Worm (Caenorhabditis elegans): ENCODE measurements around the gene srz-10.

DNA sequence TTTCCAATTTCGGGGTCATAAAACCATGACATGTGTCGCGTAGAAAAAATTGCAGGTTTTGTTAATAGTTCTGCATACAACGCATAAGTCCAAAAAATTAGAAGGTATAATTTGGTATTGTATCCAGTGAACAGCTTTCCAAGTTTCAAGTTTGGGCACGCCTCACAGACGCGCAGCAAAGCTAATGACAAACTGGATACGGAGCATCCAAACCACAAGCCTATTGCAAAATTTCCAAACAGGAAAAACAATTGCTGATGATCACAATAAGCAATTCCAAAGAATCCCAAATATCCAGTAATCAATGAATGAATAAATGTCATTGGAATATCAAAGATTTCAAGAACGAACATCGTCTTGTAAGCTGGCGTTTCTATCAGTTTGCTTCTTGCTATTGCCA, 4.6 kb upstream of the srz-10 start:
- TF ChIP-seq let-607 (tag; optimal IDR thresholded peaks at IDR 0.05) = no peak
- TF ChIP-seq ceh-58 (GFP tag; IDR thresholded peaks at IDR 0.05) = no peak
- no peak for TF ChIP-seq dpff-1 (tag; optimal IDR thresholded peaks at IDR 0.05)
- no peak for TF ChIP-seq lsy-27 (tag; optimal IDR thresholded peaks at IDR 0.05; ENCODE audit: borderline replicate concordance, insufficient read depth)
- TF ChIP-seq lir-1 (GFP tag; conservative IDR thresholded peaks at IDR 0.05) = no peak
- no peak for TF ChIP-seq K11D2.4 (GFP tag; IDR thresholded peaks at IDR 0.05)
- TF ChIP-seq hmg-1.2 (GFP tag; IDR thresholded peaks at IDR 0.05) = no peak
- no peak for TF ChIP-seq F22D6.2 (tag; optimal IDR thresholded peaks at IDR 0.05)
- TF ChIP-seq cebp-2 (GFP tag; IDR thresholded peaks at IDR 0.05) = no peak
- no peak for TF ChIP-seq egrh-3 (GFP tag; IDR thresholded peaks at IDR 0.05)
